Fruit fly (Drosophila melanogaster) whole organism, embryonic: ENCODE data around the gene wdb.

Source experiments
- Blimp-1 ChIP-seq: fragments of 200-800 bp; sonication (Bioruptor generic); optimal IDR thresholded peaks from 3 replicates; lab custom pipeline; 2018; ENCODE audit warnings: missing biosample characterization, missing genetic modification characterization, mild to moderate bottlenecking, moderate library complexity, missing genetic modification reagents
- CG10431 ChIP-seq: fragments of 200-800 bp; sonication (Bioruptor generic); optimal IDR thresholded peaks from 3 replicates; lab custom pipeline; 2018; ENCODE audit warnings: missing biosample characterization, mild to moderate bottlenecking, missing genetic modification characterization
- CG13624 ChIP-seq: fragments of 200-800 bp; sonication (Bioruptor generic); optimal IDR thresholded peaks from 2 replicates; lab custom pipeline; 2016; ENCODE audit warnings: missing biosample characterization, missing genetic modification characterization
- CG14860 ChIP-seq: fragments of 200-800 bp; sonication (Bioruptor generic); IDR thresholded peaks from 3 replicates; pipeline ENCODE4 v1.3.6; 2022; ENCODE audit warnings: missing biosample characterization, missing genetic modification characterization; ENCODE audit not compliant: partially characterized antibody
- CG16779 ChIP-seq: fragments of 200-800 bp; sonication (Bioruptor generic); IDR thresholded peaks from 2 replicates; pipeline ENCODE4 v1.3.6; 2022; ENCODE audit warnings: missing biosample characterization, missing genetic modification characterization
- CG18011 ChIP-seq: fragments of 200-800 bp; sonication (Bioruptor generic); optimal IDR thresholded peaks from 2 replicates; lab custom pipeline; 2017; ENCODE audit warnings: missing biosample characterization, missing genetic modification characterization, mild to moderate bottlenecking, moderate library complexity, missing genotype
- CG18476 ChIP-seq: fragments of 200-800 bp; sonication (Bioruptor generic); optimal IDR thresholded peaks from 2 replicates; lab custom pipeline; 2016; ENCODE audit warnings: missing biosample characterization, mild to moderate bottlenecking, missing genetic modification characterization
- CG32772 ChIP-seq: fragments of 200-800 bp; sonication (Bioruptor generic); IDR thresholded peaks from 2 replicates; pipeline ENCODE4 v1.3.6; 2022; ENCODE audit warnings: missing biosample characterization, missing genetic modification characterization
- CG33557 ChIP-seq: fragments of 200-800 bp; sonication (Bioruptor generic); optimal IDR thresholded peaks from 2 replicates; lab custom pipeline; 2019; ENCODE audit warnings: missing biosample characterization, mild to moderate bottlenecking, missing genetic modification characterization, moderate library complexity
- CG3847 ChIP-seq: fragments of 200-800 bp; sonication (Bioruptor generic); IDR thresholded peaks from 2 replicates; pipeline ENCODE4 v1.3.6; 2022; ENCODE audit warnings: missing biosample characterization, missing genetic modification characterization
- CG42726 ChIP-seq: fragments of 200-800 bp; sonication (Bioruptor generic); IDR thresholded peaks from 2 replicates; pipeline ENCODE4 v1.3.6; 2022; ENCODE audit warnings: missing biosample characterization, missing genetic modification characterization; ENCODE audit not compliant: partially characterized antibody
- CG5180 ChIP-seq: fragments of 200-800 bp; sonication (Bioruptor generic); optimal IDR thresholded peaks from 3 replicates; lab custom pipeline; 2017; ENCODE audit warnings: missing biosample characterization, missing genetic modification characterization, mild to moderate bottlenecking, moderate library complexity, missing genetic modification reagents
- CG6683 ChIP-seq: fragments of 200-800 bp; sonication (Bioruptor generic); optimal IDR thresholded peaks from 2 replicates; lab custom pipeline; 2017; ENCODE audit warnings: missing biosample characterization, mild to moderate bottlenecking, missing genetic modification characterization, missing genetic modification reagents
- CG6854 ChIP-seq: fragments of 200-800 bp; sonication (Bioruptor generic); optimal IDR thresholded peaks from 3 replicates; lab custom pipeline; 2017; ENCODE audit warnings: missing biosample characterization, mild to moderate bottlenecking, missing genetic modification characterization
- E2f2 ChIP-seq: fragments of 200-800 bp; sonication (Bioruptor generic); IDR thresholded peaks from 2 replicates; pipeline ENCODE4 v1.3.6; 2022; ENCODE audit warnings: missing biosample characterization, missing genetic modification characterization
- HLHmδ ChIP-seq: fragments of 200-800 bp; sonication (Bioruptor generic); optimal IDR thresholded peaks from 2 replicates; lab custom pipeline; 2018; ENCODE audit warnings: missing biosample characterization, mild to moderate bottlenecking, missing genetic modification characterization, moderate library complexity
- Hr78 ChIP-seq, 2 experiments: fragments of 200-800 bp in 1 of 2; fragments of >200 bp in 1 of 2; sonication (Bioruptor generic) in 1 of 2; optimal IDR thresholded peaks; 2 replicates each; lab custom pipeline; 2017 to 2019; ENCODE audit warnings: missing biosample characterization in 2 of 2, missing genetic modification characterization in 2 of 2, mild to moderate bottlenecking in 1 of 2, moderate library complexity in 1 of 2
- Max ChIP-seq: fragments of 200-800 bp; sonication (Bioruptor generic); optimal IDR thresholded peaks from 2 replicates; lab custom pipeline; 2016; ENCODE audit warnings: missing biosample characterization, mild to moderate bottlenecking, missing genetic modification characterization
- Pdp1 ChIP-seq, 2 experiments: fragments of 200-800 bp; sonication (Bioruptor generic); optimal IDR thresholded peaks; 3 replicates each; lab custom pipeline; 2016; ENCODE audit warnings: missing biosample characterization in 2 of 2, missing genetic modification characterization in 2 of 2, mild to moderate bottlenecking in 1 of 2, moderate library complexity in 1 of 2
- Side ChIP-seq: fragments of 200-800 bp; sonication (Bioruptor generic); optimal IDR thresholded peaks from 2 replicates; lab custom pipeline; 2016; ENCODE audit warnings: missing biosample characterization, missing genetic modification characterization
- ara ChIP-seq: fragments of 200-800 bp; sonication (Bioruptor generic); IDR thresholded peaks from 2 replicates; pipeline ENCODE4 v1.3.6; 2022; ENCODE audit warnings: missing biosample characterization, missing genetic modification characterization
- bsh ChIP-seq, 2 experiments: fragments of 200-800 bp; sonication (Bioruptor generic); optimal IDR thresholded peaks; 2 replicates each; lab custom pipeline; 2017 to 2018; ENCODE audit warnings: mild to moderate bottlenecking in 2 of 2, missing biosample characterization in 2 of 2, missing genetic modification characterization in 2 of 2, moderate library complexity in 1 of 2
- chinmo ChIP-seq: fragments of 200-800 bp; sonication (Bioruptor generic); IDR thresholded peaks from 4 replicates; pipeline ENCODE4 v1.3.6; 2022; ENCODE audit warnings: missing biosample characterization, missing genetic modification characterization; ENCODE audit not compliant: partially characterized antibody
- gce ChIP-seq: fragments of 200-800 bp; sonication (Bioruptor generic); IDR thresholded peaks from 3 replicates; pipeline ENCODE4 v1.3.6; 2022; ENCODE audit warnings: missing biosample characterization, missing genetic modification characterization
- gfzf ChIP-seq: fragments of 200-800 bp; sonication (Bioruptor generic); optimal IDR thresholded peaks from 2 replicates; lab custom pipeline; 2016; ENCODE audit warnings: missing biosample characterization, mild to moderate bottlenecking, missing genetic modification characterization, moderate library complexity
- inv ChIP-seq: fragments of 200-800 bp; sonication (Bioruptor generic); IDR thresholded peaks from 2 replicates; pipeline ENCODE4 v1.3.6; 2022; ENCODE audit warnings: missing biosample characterization, missing genetic modification characterization; ENCODE audit not compliant: partially characterized antibody
- maf-S ChIP-seq: fragments of 200-800 bp; sonication (Bioruptor generic); optimal IDR thresholded peaks from 2 replicates; lab custom pipeline; 2016; ENCODE audit warnings: missing biosample characterization, missing genetic modification characterization
- oc ChIP-seq: fragments of 200-800 bp; sonication (Bioruptor generic); optimal IDR thresholded peaks from 2 replicates; lab custom pipeline; 2018; ENCODE audit warnings: missing biosample characterization, mild to moderate bottlenecking, missing genetic modification characterization, moderate library complexity
- ranshi ChIP-seq: fragments of 200-800 bp; sonication (Bioruptor generic); IDR thresholded peaks from 2 replicates; pipeline ENCODE4 v1.3.6; 2022; ENCODE audit warnings: missing biosample characterization, missing genetic modification characterization
- rib ChIP-seq: fragments of 200-800 bp; sonication (Bioruptor generic); IDR thresholded peaks from 2 replicates; pipeline ENCODE4 v1.3.6; 2022; ENCODE audit warnings: missing biosample characterization, missing genetic modification characterization
- scrt ChIP-seq: fragments of 200-800 bp; sonication (Bioruptor generic); optimal IDR thresholded peaks from 2 replicates; lab custom pipeline; 2018; ENCODE audit warnings: missing biosample characterization, mild to moderate bottlenecking, missing genetic modification characterization, moderate library complexity
- sd ChIP-seq: fragments of 200-800 bp; sonication (Bioruptor generic); optimal IDR thresholded peaks from 3 replicates; lab custom pipeline; 2018; ENCODE audit warnings: missing biosample characterization, mild to moderate bottlenecking, missing genetic modification characterization, moderate library complexity
- sim ChIP-seq: fragments of 200-800 bp; sonication (Bioruptor generic); IDR thresholded peaks from 2 replicates; pipeline ENCODE4 v1.3.6; 2022; ENCODE audit warnings: missing biosample characterization, missing genetic modification characterization
- vvl ChIP-seq: fragments of 200-800 bp; sonication (Bioruptor generic); IDR thresholded peaks from 2 replicates; pipeline ENCODE4 v1.3.6; 2022; ENCODE audit warnings: missing biosample characterization, missing genetic modification characterization
- zen2 ChIP-seq: fragments of 200-800 bp; sonication (Bioruptor generic); IDR thresholded peaks from 3 replicates; pipeline ENCODE4 v1.3.6; 2022; ENCODE audit warnings: missing biosample characterization, missing genetic modification characterization; ENCODE audit not compliant: partially characterized antibody

Gene wdb

dm6 chr3R:27597258-27597657, 15.2 kb upstream of the wdb start:
- no peak for TF ChIP-seq CG3847 (GFP tag; lab: Robert Waterston, UW)
- no peak for TF ChIP-seq CG6683 (GFP tag; lab: Kevin White, UChicago)
- peak; percentile 99 for TF ChIP-seq Blimp-1 (GFP tag; lab: Kevin White, UChicago)
- TF ChIP-seq sim (GFP tag; lab: Robert Waterston, UW), result 0 out of 2 replicates have a peak, but pooled peaks have one; percentile 20
- peak; percentile 49 for TF ChIP-seq CG18476
- TF ChIP-seq HLHmδ (GFP tag; lab: Kevin White, UChicago), result peak; percentile 73
- TF ChIP-seq CG10431 (GFP tag; lab: Kevin White, UChicago), result peak; percentile 40
- TF ChIP-seq CG5180 (GFP tag; lab: Kevin White, UChicago), result peak; percentile 90

- TF ChIP-seq maf-S (GFP tag; lab: Kevin White, UChicago) (no peak), zen2 (no peak), gfzf (GFP tag; lab: Kevin White, UChicago) (no peak), CG5180 (GFP tag; lab: Kevin White, UChicago) (peak; percentile 97), ara (no peak), CG18011 (GFP tag; lab: Kevin White, UChicago) (peak; percentile 84), CG42726 (GFP tag; lab: Robert Waterston, UW) (no peak), gce (GFP tag; lab: Robert Waterston, UW) (no peak), bsh (GFP tag; optimal IDR thresholded peaks at IDR 0.05; lab: Kevin White, UChicago) (no peak), CG33557 (GFP tag; lab: Kevin White, UChicago) (no peak), rib (GFP tag; lab: Robert Waterston, UW) (no peak), CG6854 (GFP tag; lab: Kevin White, UChicago) (no peak), CG13624 (no peak), CG16779 (GFP tag; lab: Robert Waterston, UW) (no peak), CG32772 (GFP tag; lab: Robert Waterston, UW) (no peak), ranshi (no peak), E2f2 (GFP tag; lab: Robert Waterston, UW) (peak; percentile 11; the same call in 1 of the 2 replicates), scrt (no peak), Max (GFP tag; lab: Kevin White, UChicago) (no peak), chinmo (GFP tag; lab: Robert Waterston, UW) (0 out of 4 replicates have a peak, but pooled peaks have one; percentile 62)
These were observed 13.9 kb upstream of the wdb start, which contains the start of gene CG5639 for dm6 chr3R:27595979-27596378. Gene CG5639 (minus strand): TSS chr3R:27596130.

dm6 chr3R:27593580-27594187, 11.6 kb upstream of the wdb start:
- no peak for TF ChIP-seq Side (GFP tag; lab: Kevin White, UChicago)
- peak; percentile 27 for TF ChIP-seq sd (tag; lab: Kevin White, UChicago)
- TF ChIP-seq Blimp-1 (GFP tag; lab: Kevin White, UChicago), result peak; percentile 88
- TF ChIP-seq CG14860, result no peak
- TF ChIP-seq oc (tag; lab: Kevin White, UChicago), result peak; percentile 62
- TF ChIP-seq inv (GFP tag; lab: Robert Waterston, UW), result no peak
- TF ChIP-seq Pdp1 (GFP tag; optimal IDR thresholded peaks at IDR 0.05; lab: Kevin White, UChicago), result peak in 1 of 2 experiments; percentile 37
- TF ChIP-seq Hr78 (GFP tag; optimal IDR thresholded peaks at IDR 0.05; lab: Kevin White, UChicago), result peak in 1 of 2 experiments; percentile 69
- peak; percentile 42; the same call in 1 of the 2 replicates for TF ChIP-seq vvl (GFP tag; lab: Robert Waterston, UW)
